Worm (Caenorhabditis elegans) whole organism, L4 larva: ENCODE results near the gene ech-3.

Experiments used
- ceh-28 ChIP-seq: fragments of 150-350 bp; optimal IDR thresholded peaks from 2 replicates; lab custom pipeline; 2014; ENCODE audit warnings: missing biosample characterization, missing genetic modification reagents, missing genetic modification characterization
- ceh-82 ChIP-seq: sonication (generic microtip); optimal IDR thresholded peaks from 2 replicates; lab custom pipeline; 2017; ENCODE audit warnings: missing biosample characterization, missing genetic modification characterization
- daf-12 ChIP-seq: fragments of 150-350 bp; optimal IDR thresholded peaks from 2 replicates; lab custom pipeline; 2014; ENCODE audit warnings: missing biosample characterization, missing genetic modification reagents, missing genetic modification characterization
- lir-3 ChIP-seq: sonication (generic microtip); optimal IDR thresholded peaks from 2 replicates; lab custom pipeline; 2016; ENCODE audit warnings: mild to moderate bottlenecking, missing genetic modification characterization, missing compliant biosample characterization
- lsy-2 ChIP-seq, 2 experiments: fragments of 150-350 bp in 1 of 2; sonication (generic microtip) in 1 of 2; optimal IDR thresholded peaks; 2 replicates each; lab custom pipeline; 2014 to 2017; ENCODE audit warnings: missing biosample characterization in 2 of 2, missing genetic modification characterization in 2 of 2
- nhr-111 ChIP-seq: fragments of 200-800 bp; sonication (Bioruptor generic); optimal IDR thresholded peaks from 2 replicates; lab custom pipeline; 2018; ENCODE audit warnings: mild to moderate bottlenecking, missing genetic modification characterization, missing compliant biosample characterization
- nhr-41 ChIP-seq: fragments of 200-800 bp; sonication (Bioruptor generic); IDR thresholded peaks from 2 replicates; pipeline ENCODE4 v1.3.6; 2022; ENCODE audit warnings: missing genetic modification reagents, missing genetic modification characterization, missing compliant biosample characterization
- snpc-4 ChIP-seq: fragments of 150-350 bp; optimal IDR thresholded peaks from 2 replicates; lab custom pipeline; 2014; ENCODE audit warnings: missing biosample characterization, missing genetic modification characterization
- spr-1 ChIP-seq: sonication (generic microtip); optimal IDR thresholded peaks from 2 replicates; lab custom pipeline; 2016; ENCODE audit warnings: mild to moderate bottlenecking, missing genetic modification characterization, missing compliant biosample characterization
- unc-39 ChIP-seq: sonication (generic microtip); optimal IDR thresholded peaks from 2 replicates; lab custom pipeline; 2017; ENCODE audit warnings: missing biosample characterization, missing genetic modification characterization
- zfp-3 ChIP-seq: fragments of 200-800 bp; sonication (Bioruptor generic); conservative IDR thresholded peaks from 2 replicates; pipeline ENCODE4 v1.3.6; 2022; ENCODE audit warnings: missing genetic modification reagents, missing genetic modification characterization, missing compliant biosample characterization

DNA sequence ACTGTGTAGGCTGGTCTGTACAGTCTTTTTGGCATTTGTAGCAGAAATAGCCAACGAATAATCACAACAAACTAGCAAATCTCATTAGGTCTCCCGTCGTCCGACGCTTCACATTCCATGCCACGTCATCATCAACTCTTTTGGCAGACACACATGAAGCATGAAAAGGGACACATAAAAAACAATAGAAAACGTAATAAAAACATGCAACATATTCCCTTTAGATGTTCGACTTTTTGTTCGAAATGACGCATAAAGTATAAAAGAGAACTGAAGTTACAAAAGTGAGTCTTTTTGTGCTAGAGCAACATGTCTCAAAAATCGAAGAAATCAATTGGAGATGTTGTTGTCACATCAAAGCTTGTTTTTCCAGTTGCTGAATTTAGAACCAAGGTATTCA is 29.8 kb downstream of the ech-3 start, which contains the start of gene sth-1:
- no peak for TF ChIP-seq snpc-4 (tag; lab: Kevin White, UChicago)
- TF ChIP-seq daf-12 (tag; lab: Kevin White, UChicago), result no peak
- no peak for TF ChIP-seq ceh-82 (tag; lab: Kevin White, UChicago)
- no peak for TF ChIP-seq nhr-41 (GFP tag; lab: Robert Waterston, UW)
- TF ChIP-seq spr-1 (tag; lab: Kevin White, UChicago), result no peak
- TF ChIP-seq zfp-3 (GFP tag; lab: Robert Waterston, UW), result no peak
- no peak for TF ChIP-seq nhr-111 (GFP tag; lab: Kevin White, UChicago)
- TF ChIP-seq ceh-28, result no peak
- no peak for TF ChIP-seq lir-3 (tag; lab: Kevin White, UChicago)
- no peak for TF ChIP-seq unc-39
- no peak for TF ChIP-seq lsy-2 (tag; optimal IDR thresholded peaks at IDR 0.05; lab: Kevin White, UChicago)
